Worm (Caenorhabditis elegans): ENCODE data around the gene blos-4.

Gene blos-4

ce11 chrII:6245199-6245702 is at the start of gene blos-4:
Gene blos-4 (plus strand): TSS chrII:6245249.
- TF ChIP-seq unc-62 (GFP tag; optimal IDR thresholded peaks at IDR 0.05) = no peak

ce11 chrII:6196875-6197274 is 48.2 kb upstream of the blos-4 start, which contains the start of the genes rbmx-2 and C30B5.2:
Gene rbmx-2 (minus strand): TSS chrII:6196948.
Gene C30B5.2 (plus strand): TSS chrII:6197180.
- TF ChIP-seq unc-62 (GFP tag; optimal IDR thresholded peaks at IDR 0.05) = no peak

ce11 chrII:6198468-6198867 is 46.6 kb upstream of the blos-4 start, which contains the start of gene szy-4:
Gene szy-4 (plus strand): TSS chrII:6198696.
- TF ChIP-seq unc-62 (GFP tag; optimal IDR thresholded peaks at IDR 0.05) = no peak

- TF ChIP-seq unc-62 (GFP tag; optimal IDR thresholded peaks at IDR 0.05) = no peak
Measured at ce11 chrII:6199010-6199409, 46.0 kb upstream of the blos-4 start.

- TF ChIP-seq unc-62 (GFP tag; optimal IDR thresholded peaks at IDR 0.05) = no peak
Measured at ce11 chrII:6202910-6203309, 42.1 kb upstream of the blos-4 start, which contains the start of gene C30B5.17. Gene C30B5.17 (minus strand): TSS chrII:6203010.

ce11 chrII:6207252-6207651 is 37.8 kb upstream of the blos-4 start:
- TF ChIP-seq unc-62 (GFP tag; optimal IDR thresholded peaks at IDR 0.05) = no peak

- TF ChIP-seq unc-62 (GFP tag; optimal IDR thresholded peaks at IDR 0.05) = no peak
Measured at ce11 chrII:6208116-6208515, 36.9 kb upstream of the blos-4 start, which contains the start of gene daf-37. Gene daf-37 (minus strand): TSS chrII:6208216.

- no peak for TF ChIP-seq unc-62 (GFP tag; optimal IDR thresholded peaks at IDR 0.05)
Measured at ce11 chrII:6219346-6219745, 25.7 kb upstream of the blos-4 start, which contains the start of gene mks-2. Gene mks-2 (minus strand): TSS chrII:6219446.

ce11 chrII:6221470-6221869 is 23.6 kb upstream of the blos-4 start:
- no peak for TF ChIP-seq unc-62 (GFP tag; optimal IDR thresholded peaks at IDR 0.05)

ce11 chrII:6222558-6222957 is 22.5 kb upstream of the blos-4 start, which contains the start of gene C30B5.6:
Gene C30B5.6 (minus strand): TSS chrII:6222658.
- TF ChIP-seq unc-62 (GFP tag; optimal IDR thresholded peaks at IDR 0.05) = no peak

- no peak for TF ChIP-seq unc-62 (GFP tag; optimal IDR thresholded peaks at IDR 0.05)
Measured at ce11 chrII:6223755-6224154, 21.3 kb upstream of the blos-4 start.

ce11 chrII:6226995-6227394 is 18.1 kb upstream of the blos-4 start, which contains the start of gene srsy-2:
Gene srsy-2 (minus strand): TSS chrII:6227095.
- TF ChIP-seq unc-62 (GFP tag; optimal IDR thresholded peaks at IDR 0.05) = no peak

ce11 chrII:6230116-6230515 is 14.9 kb upstream of the blos-4 start:
- no peak for TF ChIP-seq unc-62 (GFP tag; optimal IDR thresholded peaks at IDR 0.05)

- no peak for TF ChIP-seq unc-62 (GFP tag; optimal IDR thresholded peaks at IDR 0.05)
Measured at ce11 chrII:6235432-6236092, 9.5 kb upstream of the blos-4 start, which contains the start of gene T24H7.9. Gene T24H7.9 (minus strand): TSS chrII:6235505.

ce11 chrII:6236093-6236945 is 8.7 kb upstream of the blos-4 start:
- TF ChIP-seq unc-62 (GFP tag; optimal IDR thresholded peaks at IDR 0.05) = no peak

- TF ChIP-seq unc-62 (GFP tag; optimal IDR thresholded peaks at IDR 0.05) = no peak
Measured at ce11 chrII:6241758-6242157, 3.3 kb upstream of the blos-4 start, which contains the start of gene T24H7.8. Gene T24H7.8 (plus strand): TSS chrII:6242058.

Measured in whole organism, dauer.